Worm (Caenorhabditis elegans): ENCODE results near the gene nlp-36.

The nlp-36 gene

DNA sequence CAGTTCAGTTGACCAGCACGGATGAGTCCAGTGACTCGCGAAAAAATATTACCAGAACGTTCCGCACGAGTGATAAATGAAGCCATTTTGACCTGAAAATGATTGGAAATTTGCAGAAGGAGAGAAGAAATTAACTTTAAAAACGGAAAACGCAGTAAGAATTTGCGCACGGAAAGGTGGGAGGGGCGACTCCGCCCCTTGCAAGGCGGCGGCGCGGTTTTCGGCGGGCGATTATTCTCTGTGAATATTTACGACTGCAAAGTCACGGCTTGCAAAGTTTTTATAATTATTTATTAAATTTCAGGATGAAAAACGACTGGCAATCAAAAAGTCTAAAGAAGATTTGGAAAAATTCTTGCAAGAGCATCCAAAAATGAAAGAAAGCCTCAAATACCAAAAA, 35.0 kb downstream of the nlp-36 start, which contains the start of gene mrps-23 (continued):
- TF ChIP-seq ceh-58 (GFP tag; IDR thresholded peaks at IDR 0.05) (no peak), hlh-12 (tag; optimal IDR thresholded peaks at IDR 0.05) (no peak), ets-4 (GFP tag; optimal IDR thresholded peaks at IDR 0.05) (no peak), ZK185.1 (tag; optimal IDR thresholded peaks at IDR 0.05; ENCODE audit: poor library complexity, severe bottlenecking) (no peak), Y56A3A.18 (GFP tag; IDR thresholded peaks at IDR 0.05) (no peak), rec-8 (tag; optimal IDR thresholded peaks at IDR 0.05) (no peak), Y95B8A.8 (GFP tag; IDR thresholded peaks at IDR 0.05) (no peak), nfya-1 (tag; optimal IDR thresholded peaks at IDR 0.05; ENCODE audit: borderline replicate concordance, insufficient read depth) (no peak), him-1 (tag; optimal IDR thresholded peaks at IDR 0.05) (no peak), dpl-1 (GFP tag; optimal IDR thresholded peaks at IDR 0.05) (no peak), F33H1.4 (GFP tag; IDR thresholded peaks at IDR 0.05) (no peak), mxl-1 (tag; optimal IDR thresholded peaks at IDR 0.05) (no peak), sea-2 (GFP tag; IDR thresholded peaks at IDR 0.05) (no peak), B0261.1 (tag; optimal IDR thresholded peaks at IDR 0.05) (no peak), bed-2 (GFP tag; IDR thresholded peaks at IDR 0.05) (no peak), hmg-1.2 (GFP tag; IDR thresholded peaks at IDR 0.05) (no peak), madf-10 (tag; optimal IDR thresholded peaks at IDR 0.05) (no peak), K12H6.12 (tag; optimal IDR thresholded peaks at IDR 0.05) (no peak), Y53G8AR.9 (GFP tag; conservative IDR thresholded peaks at IDR 0.05) (0 out of 2 replicates have a peak, but pooled peaks have one; percentile 8), fkh-3 (tag; optimal IDR thresholded peaks at IDR 0.05) (no peak), cebp-1 (GFP tag; IDR thresholded peaks at IDR 0.05) (no peak), cebp-1 (tag; optimal IDR thresholded peaks at IDR 0.05) (peak; percentile 13), C17E4.6 (GFP tag; IDR thresholded peaks at IDR 0.05) (no peak), zfh-2 (GFP tag; conservative IDR thresholded peaks at IDR 0.05) (no peak)

ce11 chrIII:9525252-9525651, 36.7 kb downstream of the nlp-36 start, which contains the start of gene trpp-3:
Gene trpp-3 (plus strand): TSS chrIII:9525552.
- TF ChIP-seq Y53G8AR.9 (GFP tag; conservative IDR thresholded peaks at IDR 0.05): no peak
- TF ChIP-seq Y56A3A.18 (GFP tag; IDR thresholded peaks at IDR 0.05): no peak
- no peak for TF ChIP-seq ceh-58 (GFP tag; IDR thresholded peaks at IDR 0.05)
- no peak for TF ChIP-seq somi-1 (GFP tag; optimal IDR thresholded peaks at IDR 0.05)
- TF ChIP-seq F23B12.7 (tag; optimal IDR thresholded peaks at IDR 0.05; ENCODE audit: insufficient read depth): no peak
- no peak for TF ChIP-seq T07F8.4 (tag; optimal IDR thresholded peaks at IDR 0.05)
- no peak for TF ChIP-seq ccch-3 (GFP tag; optimal IDR thresholded peaks at IDR 0.05)
- TF ChIP-seq nhr-80 (tag; optimal IDR thresholded peaks at IDR 0.05): no peak
- TF ChIP-seq let-607 (tag; optimal IDR thresholded peaks at IDR 0.05): no peak
- no peak for TF ChIP-seq lin-40 (tag; optimal IDR thresholded peaks at IDR 0.05)
- no peak for TF ChIP-seq B0035.1 (tag; optimal IDR thresholded peaks at IDR 0.05)
- TF ChIP-seq lir-1 (GFP tag; conservative IDR thresholded peaks at IDR 0.05): no peak
- no peak for TF ChIP-seq K12H6.12 (tag; optimal IDR thresholded peaks at IDR 0.05)
- no peak for TF ChIP-seq nhr-27 (tag; optimal IDR thresholded peaks at IDR 0.05)
- TF ChIP-seq lin-54 (GFP tag; optimal IDR thresholded peaks at IDR 0.05): no peak

- TF ChIP-seq tbp1 (GFP tag; optimal IDR thresholded peaks at IDR 0.05) (no peak), repo-1 (tag; optimal IDR thresholded peaks at IDR 0.05) (no peak), ceh-40 (GFP tag; IDR thresholded peaks at IDR 0.05) (no peak), ccch-3 (GFP tag; optimal IDR thresholded peaks at IDR 0.05) (no peak), ama-1 (optimal IDR thresholded peaks at IDR 0.05) (no peak), ama-1 (GFP tag; optimal IDR thresholded peaks at IDR 0.05) (no peak), Y67H2A.10 (GFP tag; conservative IDR thresholded peaks at IDR 0.05) (no peak), F37B4.10 (GFP tag; IDR thresholded peaks at IDR 0.05) (no peak), nhr-90 (tag; optimal IDR thresholded peaks at IDR 0.05) (no peak), ets-4 (GFP tag; optimal IDR thresholded peaks at IDR 0.05) (no peak), let-607 (tag; optimal IDR thresholded peaks at IDR 0.05) (no peak), madf-3 (GFP tag; IDR thresholded peaks at IDR 0.05) (no peak), dox-1 (GFP tag; IDR thresholded peaks at IDR 0.05) (no peak), mcd-1 (GFP tag; IDR thresholded peaks at IDR 0.05) (no peak)
These were observed 38.3 kb downstream of the nlp-36 start, which contains the start of gene ZK1098.6 for ce11 chrIII:9526851-9527250. Gene ZK1098.6 (plus strand): TSS chrIII:9527151.
